Worm (Caenorhabditis elegans) whole organism, midembryonic: ENCODE measurements around the gene Y57G11C.46.

Experiments
- flt-1 ChIP-seq: fragments of 200-800 bp; sonication (Bioruptor generic); IDR thresholded peaks from 2 replicates; pipeline ENCODE4 v1.3.6; 2022; ENCODE audit warnings: missing genetic modification characterization, missing compliant biosample characterization
- tab-1 ChIP-seq: fragments of 200-800 bp; sonication (Bioruptor generic); IDR thresholded peaks from 2 replicates; pipeline ENCODE4 v1.3.6; 2022; ENCODE audit warnings: missing genetic modification characterization, missing compliant biosample characterization
- ztf-29 ChIP-seq: fragments of 200-800 bp; sonication (Bioruptor generic); IDR thresholded peaks from 2 replicates; pipeline ENCODE4 v1.3.6; 2022; ENCODE audit warnings: missing genetic modification reagents, missing genetic modification characterization, missing compliant biosample characterization

ce11 chrIV:14861691-14862090 is 45.5 kb upstream of the Y57G11C.46 start, which contains the start of gene Y57G11C.23:
- no peak for TF ChIP-seq flt-1 (GFP tag; lab: Robert Waterston, UW)
- TF ChIP-seq ztf-29 (GFP tag; lab: Robert Waterston, UW) = no peak
- no peak for TF ChIP-seq tab-1 (GFP tag; lab: Robert Waterston, UW)
